Worm (Caenorhabditis elegans) whole organism, L3 larva: ENCODE data around the gene C40H5.2.

ENCODE experiments used
- egl-27 ChIP-seq: sonication (generic microtip); optimal IDR thresholded peaks from 4 replicates; lab custom pipeline; 2017; ENCODE audit warnings: missing biosample characterization, missing genetic modification reagents, missing genetic modification characterization
- mdl-1 ChIP-seq: fragments of 150-350 bp; optimal IDR thresholded peaks from 2 replicates; lab custom pipeline; 2014; ENCODE audit warnings: missing biosample characterization, missing genetic modification characterization
- nhr-67 ChIP-seq: fragments of 150-350 bp; optimal IDR thresholded peaks from 2 replicates; lab custom pipeline; 2014; ENCODE audit warnings: missing biosample characterization, missing genetic modification characterization
- unc-62 ChIP-seq: fragments of 150-350 bp; sonication (generic microtip); optimal IDR thresholded peaks from 4 replicates; lab custom pipeline; 2014; ENCODE audit warnings: missing biosample characterization, missing genetic modification reagents, missing genetic modification characterization
- ztf-11 ChIP-seq: fragments of 150-350 bp; optimal IDR thresholded peaks from 2 replicates; lab custom pipeline; 2014; ENCODE audit warnings: missing biosample characterization, missing genetic modification characterization

- TF ChIP-seq egl-27, result no peak
- no peak for TF ChIP-seq mdl-1 (tag; lab: Kevin White, UChicago)
- no peak for TF ChIP-seq ztf-11
- no peak for TF ChIP-seq unc-62 (GFP tag; lab: Kevin White, UChicago)
- TF ChIP-seq nhr-67, result no peak
Measured at ce11 chrX:11734110-11734509, 11.8 kb upstream of the C40H5.2 start.
